Worm (Caenorhabditis elegans) whole organism, L1 larva: Measurements from ENCODE around the gene F36H5.13.

Source experiments
- ces-1 ChIP-seq: fragments of 150-350 bp; optimal IDR thresholded peaks from 2 replicates; lab custom pipeline; 2014; ENCODE audit warnings: missing biosample characterization, missing genetic modification reagents, missing genetic modification characterization
- dpl-1 ChIP-seq, 3 experiments: fragments of 150-350 bp in 2 of 3; sonication (generic microtip) in 1 of 3; optimal IDR thresholded peaks; 2 replicates each; lab custom pipeline; 2014 to 2017; ENCODE audit warnings: missing biosample characterization in 3 of 3, missing genetic modification characterization in 3 of 3, missing genetic modification reagents in 3 of 3
- tbx-2 ChIP-seq: sonication (generic microtip); optimal IDR thresholded peaks from 2 replicates; lab custom pipeline; 2016; ENCODE audit warnings: missing genetic modification characterization, missing compliant biosample characterization

DNA sequence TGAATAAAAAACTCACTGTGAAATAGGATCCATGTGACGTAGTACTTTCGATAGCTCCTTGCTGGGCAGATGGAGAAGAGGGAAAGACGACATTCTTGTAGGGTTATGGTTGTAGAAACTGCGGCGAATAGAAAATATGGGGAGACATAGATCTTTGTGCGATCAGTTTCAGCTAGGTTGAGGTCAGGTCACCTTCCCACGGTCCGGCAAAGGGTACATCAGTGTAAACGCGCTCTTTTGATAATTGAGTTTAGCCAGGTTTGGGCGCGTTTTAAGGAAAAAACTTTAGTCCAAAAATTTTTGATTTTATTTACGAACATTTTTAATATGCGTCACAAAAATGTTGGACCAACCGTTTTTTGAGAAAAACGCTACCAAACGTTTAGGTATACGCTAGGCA, 5.8 kb upstream of the F36H5.13 start, which contains the start of gene F36H5.17:
- TF ChIP-seq ces-1 (GFP tag; lab: Kevin White, UChicago) (no peak), dpl-1 (GFP tag; optimal IDR thresholded peaks at IDR 0.05; lab: Kevin White, UChicago) (no peak), tbx-2 (no peak)
